Worm (Caenorhabditis elegans) whole organism, L4/young adult: Measurements from ENCODE around the gene R05D3.9.
A peak's percentile ranks its signal among the peaks of the same experiment; 100 is the strongest.
"Not testable (repeated sequence)": the region's sequence is repeated elsewhere in the genome, so short reads cannot be mapped to it uniquely, and the experiment has no call there.

ENCODE experiments used
- W03F9.2 ChIP-seq: fragments of 150-350 bp; optimal IDR thresholded peaks from 2 replicates; lab custom pipeline; 2014; ENCODE audit warnings: missing biosample characterization, missing genetic modification characterization
- dao-5 ChIP-seq: sonication (generic microtip); optimal IDR thresholded peaks from 2 replicates; lab custom pipeline; 2016; ENCODE audit warnings: missing genotype, missing genetic modification characterization, moderate library complexity, missing compliant biosample characterization
- him-1 ChIP-seq: sonication (generic microtip); optimal IDR thresholded peaks from 2 replicates; lab custom pipeline; 2016; ENCODE audit warnings: missing genotype, missing genetic modification reagents, missing genetic modification characterization, missing compliant biosample characterization

The R05D3.9 gene

ce11 chrIII:8356407-8356881 is 12.1 kb downstream of the R05D3.9 start:
- TF ChIP-seq him-1 (tag; lab: Kevin White, UChicago) (no peak), W03F9.2 (tag; lab: Kevin White, UChicago) (peak; percentile 46), dao-5 (tag; lab: Kevin White, UChicago) (no peak)

DNA sequence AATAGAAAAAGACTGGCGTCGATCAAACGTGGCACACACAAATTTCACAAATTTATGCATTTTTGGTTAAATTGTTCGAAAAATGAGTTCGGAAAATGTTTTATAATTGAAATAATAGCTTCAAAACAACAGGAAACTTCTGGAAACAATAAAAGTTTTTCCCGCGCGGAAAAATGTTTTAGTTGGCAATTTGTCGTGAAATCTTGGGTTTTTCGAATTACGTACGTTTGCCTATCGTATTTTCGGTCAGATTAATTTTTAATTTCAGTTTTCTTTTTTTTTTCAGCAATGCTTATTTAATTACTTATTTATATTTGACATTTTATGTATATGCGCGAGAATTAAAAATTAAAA is 13.1 kb downstream of the R05D3.9 start:
- no peak for TF ChIP-seq him-1 (tag; lab: Kevin White, UChicago)
- TF ChIP-seq W03F9.2 (tag; lab: Kevin White, UChicago), result no peak
- TF ChIP-seq dao-5 (tag; lab: Kevin White, UChicago), result no peak

ce11 chrIII:8354644-8355461 is 13.7 kb downstream of the R05D3.9 start, which contains the start of gene unc-116:
Gene unc-116, minus strand, starts transcription at chrIII:8355174.
- TF ChIP-seq dao-5 (tag; lab: Kevin White, UChicago) (no peak), him-1 (tag; lab: Kevin White, UChicago) (peak; percentile 17), W03F9.2 (tag; lab: Kevin White, UChicago) (no peak)

ce11 chrIII:8347822-8348221 is 20.7 kb downstream of the R05D3.9 start, which contains the start of gene clc-29:
Gene clc-29, minus strand, starts transcription at chrIII:8347922.
- TF ChIP-seq dao-5, him-1, W03F9.2 (tag; lab: Kevin White, UChicago): not testable (repeated sequence)

DNA sequence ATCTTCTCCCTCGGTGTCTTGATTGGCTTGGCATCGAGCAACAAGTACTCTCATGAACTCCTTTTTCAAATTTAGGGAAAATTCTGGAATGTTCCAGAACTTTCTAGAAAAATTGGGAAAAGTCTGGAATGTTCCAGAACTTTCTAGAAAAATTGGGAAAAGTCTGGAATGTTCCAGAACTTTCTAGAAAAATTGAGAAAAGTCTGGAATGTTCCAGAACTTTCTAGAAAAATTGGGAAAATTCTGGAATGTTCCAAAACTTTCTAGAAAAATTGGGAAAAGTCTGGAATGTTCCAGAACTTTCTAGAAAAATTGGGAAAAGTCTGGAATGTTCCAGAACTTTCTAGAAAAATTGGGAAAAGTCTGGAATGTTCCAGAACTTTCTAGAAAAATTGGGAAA is 24.2 kb downstream of the R05D3.9 start, which contains the start of gene ZC262.7:
ZC262.7 (minus strand) TSS at position 54 of the 400 bp plus-strand sequence.
- not testable (repeated sequence) for TF ChIP-seq him-1, dao-5, W03F9.2 (tag; lab: Kevin White, UChicago)

ce11 chrIII:8339372-8339771 is 29.1 kb downstream of the R05D3.9 start, which contains the start of gene clc-28:
Gene clc-28, minus strand, starts transcription at chrIII:8339472.
- TF ChIP-seq him-1, W03F9.2, dao-5 (tag; lab: Kevin White, UChicago): not testable (repeated sequence)

- TF ChIP-seq him-1 (tag; lab: Kevin White, UChicago), result no peak
- no peak for TF ChIP-seq dao-5 (tag; lab: Kevin White, UChicago)
- TF ChIP-seq W03F9.2 (tag; lab: Kevin White, UChicago), result no peak
These were observed 34.1 kb downstream of the R05D3.9 start, which contains the start of gene ZC262.4 for ce11 chrIII:8334432-8334831. Gene ZC262.4, minus strand, starts transcription at chrIII:8334532.

DNA sequence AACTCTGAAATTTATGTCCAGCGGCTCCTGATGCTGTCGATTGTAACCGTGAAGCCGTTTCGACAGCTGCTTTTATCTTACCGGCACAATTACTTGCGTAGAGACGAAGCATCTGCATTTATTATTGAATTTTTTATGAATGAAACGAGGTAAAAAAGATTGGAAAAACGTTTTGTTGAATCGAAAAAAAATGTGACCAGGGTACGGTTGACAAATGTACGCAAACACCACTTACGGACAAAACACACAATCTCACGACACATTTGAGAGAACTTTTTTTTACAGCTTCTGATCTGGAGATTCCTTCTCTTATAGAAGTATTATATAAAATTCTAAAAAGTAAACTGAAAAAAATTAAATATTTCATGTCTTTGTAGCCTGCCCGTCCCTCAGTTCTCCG is 36.7 kb downstream of the R05D3.9 start, which contains the start of the genes mrps-18A and ZC262.2:
mrps-18A (minus strand) TSS at position 141 of the 400 bp plus-strand sequence.
ZC262.2 (plus strand) TSS at position 284 of the 400 bp plus-strand sequence.
- TF ChIP-seq dao-5 (tag; lab: Kevin White, UChicago) (no peak), W03F9.2 (tag; lab: Kevin White, UChicago) (peak; percentile 19), him-1 (tag; lab: Kevin White, UChicago) (no peak)

DNA sequence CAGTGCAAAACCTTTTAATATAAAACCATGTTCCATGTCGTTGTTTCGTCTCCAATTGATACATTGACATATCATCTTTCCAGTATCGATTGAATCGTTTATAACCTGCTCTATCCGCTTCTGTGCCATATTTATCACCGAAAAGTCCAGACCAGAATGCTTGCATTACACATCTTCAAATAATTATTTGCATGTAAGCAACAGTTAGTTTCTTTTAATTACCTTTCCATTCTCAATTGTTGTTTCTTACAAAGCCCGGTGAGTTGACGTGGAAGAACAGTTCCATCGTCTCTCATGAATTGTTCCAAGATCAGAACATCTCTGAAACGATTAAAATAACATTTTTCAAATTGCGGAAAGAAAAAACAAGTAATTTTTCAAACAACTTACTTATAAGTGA is 37.3 kb downstream of the R05D3.9 start, which contains the start of gene iglr-2:
iglr-2 (minus strand) TSS at position 101 of the 400 bp plus-strand sequence.
- TF ChIP-seq him-1 (tag; lab: Kevin White, UChicago) (no peak), dao-5 (tag; lab: Kevin White, UChicago) (no peak), W03F9.2 (tag; lab: Kevin White, UChicago) (no peak)

DNA sequence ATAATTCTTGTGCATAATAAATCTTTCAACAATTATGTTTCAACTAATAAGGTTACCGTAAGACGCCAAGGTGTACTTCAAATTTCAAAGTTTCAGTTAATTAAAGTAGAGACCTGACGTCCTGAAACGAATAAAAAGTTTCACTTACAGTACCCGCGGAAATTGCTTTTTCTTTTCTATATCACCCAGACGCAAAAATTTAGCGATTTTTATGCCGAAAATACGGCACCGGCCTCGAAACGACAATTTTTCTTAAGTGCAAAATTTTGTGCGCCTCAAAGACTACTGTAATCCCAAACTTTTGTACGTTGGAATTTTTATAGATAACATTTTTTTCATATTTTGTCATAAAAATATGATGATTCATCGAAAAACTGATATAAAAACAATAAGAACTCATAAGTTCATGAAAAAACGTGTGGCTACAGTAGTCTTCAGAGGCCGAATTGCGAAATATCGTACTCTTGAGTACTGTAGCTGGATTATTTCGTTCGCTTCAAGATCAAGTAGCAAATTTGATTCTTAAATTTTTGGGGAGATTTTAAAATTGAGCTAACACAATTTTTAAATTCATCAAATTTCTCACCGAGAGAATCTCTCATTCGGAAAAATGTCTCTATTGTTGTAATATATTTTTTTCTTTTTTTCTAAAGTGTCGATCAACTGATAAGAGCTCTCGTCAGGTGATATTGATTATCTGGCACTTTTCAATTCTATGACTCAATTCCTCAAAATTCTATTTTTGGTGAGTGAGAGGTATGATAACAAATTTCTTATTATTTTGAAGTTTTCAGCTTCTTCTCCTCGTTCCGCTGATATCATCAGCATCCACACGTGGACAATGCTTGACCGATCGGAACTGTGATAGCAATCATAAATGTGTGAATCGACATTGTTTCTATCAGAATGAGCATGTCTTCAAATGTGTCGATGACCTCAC is 42.7 kb downstream of the R05D3.9 start, which contains the start of gene ZC262.13:
ZC262.13 (plus strand) TSS at position 641 of the 940 bp plus-strand sequence.
- TF ChIP-seq W03F9.2 (tag; lab: Kevin White, UChicago), result no peak
- TF ChIP-seq dao-5 (tag; lab: Kevin White, UChicago), result no peak
- TF ChIP-seq him-1 (tag; lab: Kevin White, UChicago), result no peak

- TF ChIP-seq W03F9.2 (tag; lab: Kevin White, UChicago), result no peak
- no peak for TF ChIP-seq him-1 (tag; lab: Kevin White, UChicago)
- TF ChIP-seq dao-5 (tag; lab: Kevin White, UChicago), result no peak
These were observed 44.1 kb downstream of the R05D3.9 start, which contains the start of gene F10E9.12 for ce11 chrIII:8324412-8324811. Gene F10E9.12, plus strand, starts transcription at chrIII:8324542.
